Fruit fly (Drosophila melanogaster): ENCODE results near the gene eIF4E1.

DNA sequence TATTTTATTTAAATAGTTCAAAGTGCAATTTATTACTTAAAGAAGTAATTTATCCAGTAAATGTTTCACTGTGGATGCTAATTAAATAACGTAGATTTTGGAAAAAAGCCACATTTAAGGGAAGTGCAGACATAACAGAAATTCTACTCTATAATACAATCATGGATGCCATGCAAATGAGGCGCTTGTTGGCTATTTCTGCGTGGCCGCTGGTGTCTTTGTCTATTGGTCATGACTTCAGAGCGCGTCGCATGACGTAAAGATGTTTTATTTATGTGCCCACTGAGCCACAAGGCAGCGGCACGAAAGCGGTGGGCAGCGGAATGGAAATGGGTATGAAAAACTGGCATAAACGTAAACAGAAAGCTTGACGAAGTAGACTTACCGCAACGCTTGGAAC, 23.6 kb upstream of the eIF4E1 start:
- TF ChIP-seq CG8478 (optimal IDR thresholded peaks at IDR 0.05) (no peak), CTCF (optimal IDR thresholded peaks at IDR 0.05) (no peak)
